Worm (Caenorhabditis elegans) whole organism, L2 larva: ENCODE data around the gene F26F2.3.

ENCODE experiments used
- ama-1 ChIP-seq: fragments of 150-350 bp; optimal IDR thresholded peaks from 2 replicates; lab custom pipeline; 2018; ENCODE audit warnings: inconsistent platforms
- fos-1 ChIP-seq: fragments of 150-350 bp; optimal IDR thresholded peaks from 2 replicates; lab custom pipeline; 2014; ENCODE audit warnings: missing biosample characterization, missing genetic modification characterization

DNA sequence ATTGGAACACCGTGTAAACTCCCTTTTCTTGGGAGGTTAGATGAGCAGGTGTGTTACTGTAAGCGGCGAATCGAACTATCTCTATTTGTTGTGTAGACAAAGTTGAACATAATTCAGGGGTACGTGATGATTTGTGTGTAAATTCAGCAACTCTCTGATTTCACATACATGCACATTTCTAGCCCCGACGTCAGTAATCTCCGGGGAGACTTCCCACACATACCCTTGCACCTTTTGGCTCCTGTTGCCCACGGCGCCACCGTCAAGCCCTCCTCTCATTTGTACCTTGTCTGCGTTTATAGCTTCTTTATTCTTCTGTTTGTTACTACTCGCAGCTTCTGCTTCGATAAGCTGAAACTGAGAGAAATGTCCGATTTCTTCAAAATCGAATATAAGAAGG, 47.4 kb downstream of the F26F2.3 start, which contains the start of gene Y38H6C.25:
- TF ChIP-seq fos-1 = no peak
- TF ChIP-seq ama-1 (lab: Kevin White, UChicago) = no peak
